Worm (Caenorhabditis elegans): ENCODE measurements around the gene emc-3.

- TF ChIP-seq pqm-1 (tag; optimal IDR thresholded peaks at IDR 0.05): no peak
- TF ChIP-seq lsy-2 (tag; optimal IDR thresholded peaks at IDR 0.05): no peak
- no peak for TF ChIP-seq alr-1 (tag; optimal IDR thresholded peaks at IDR 0.05; ENCODE audit: borderline replicate concordance)
Observed at ce11 chrIV:13334287-13334686, 47.4 kb downstream of the emc-3 start.

All from whole organism, L1 larva.